Fruit fly (Drosophila melanogaster) whole organism, pupa: Measurements from ENCODE around the gene Ras64B.

ENCODE experiments used
- CG14655 ChIP-seq: fragments of 200-800 bp; sonication (Bioruptor generic); optimal IDR thresholded peaks from 3 replicates; lab custom pipeline; 2017; ENCODE audit warnings: mild to moderate bottlenecking, missing biosample characterization, missing genetic modification reagents, missing genetic modification characterization
- CG8301 ChIP-seq: fragments of 200-800 bp; sonication (Bioruptor generic); optimal IDR thresholded peaks from 2 replicates; lab custom pipeline; 2018; ENCODE audit warnings: missing biosample characterization, mild to moderate bottlenecking, missing genetic modification characterization
- EcR ChIP-seq: fragments of 200-800 bp; sonication (Bioruptor generic); optimal IDR thresholded peaks from 3 replicates; lab custom pipeline; 2019; ENCODE audit warnings: missing biosample characterization, missing genetic modification characterization, mild to moderate bottlenecking, moderate library complexity, missing genetic modification reagents
- Pif1A ChIP-seq: fragments of 200-800 bp; sonication (Bioruptor generic); optimal IDR thresholded peaks from 3 replicates; lab custom pipeline; 2016; ENCODE audit warnings: missing biosample characterization, missing genetic modification characterization
- Pif1B ChIP-seq: fragments of 200-800 bp; sonication (Bioruptor generic); optimal IDR thresholded peaks from 3 replicates; lab custom pipeline; 2016; ENCODE audit warnings: missing biosample characterization, missing genetic modification characterization
- rn ChIP-seq: fragments of 200-800 bp; sonication (Bioruptor generic); IDR thresholded peaks from 2 replicates; pipeline ENCODE4 v1.3.6; 2022; ENCODE audit warnings: missing biosample characterization, missing genetic modification characterization

DNA sequence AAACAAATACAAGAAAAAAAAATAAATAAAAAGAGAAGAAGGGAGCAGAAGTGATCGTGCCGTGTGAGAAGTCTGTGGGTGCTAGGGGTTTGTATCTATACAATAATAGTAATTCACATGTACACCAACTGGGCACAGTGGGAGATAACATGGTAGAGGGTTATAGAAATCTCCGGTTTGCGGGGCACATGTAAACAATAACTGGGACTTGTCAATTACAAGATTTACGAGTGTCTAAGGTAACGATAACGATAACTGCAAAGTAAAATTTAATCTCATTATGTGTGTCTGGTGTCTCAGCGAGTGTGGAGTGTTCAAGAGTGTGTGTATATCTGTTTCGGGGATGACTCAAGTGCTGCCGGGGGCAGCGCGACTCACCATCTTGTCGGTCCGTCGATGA lies 8.1 kb upstream of the Ras64B start:
- TF ChIP-seq Pif1B (no peak), Pif1A (no peak), rn (no peak), CG8301 (no peak), EcR (GFP tag; lab: Kevin White, UChicago) (no peak), CG14655 (GFP tag; lab: Kevin White, UChicago) (no peak)
